Worm (Caenorhabditis elegans): ENCODE results near the gene pycr-4.
"Not testable (repeated sequence)": the region's sequence is repeated elsewhere in the genome, so short reads cannot be mapped to it uniquely, and the experiment has no call there.

Gene pycr-4

ce11 chrIV:7447556-7447955, 29.5 kb downstream of the pycr-4 start, which contains the start of gene B0496.2:
Gene B0496.2 (plus strand): TSS chrIV:7447856.
- TF ChIP-seq unc-62 (GFP tag; optimal IDR thresholded peaks at IDR 0.05 in 1 of 2) (no peak), unc-62 (tag; optimal IDR thresholded peaks at IDR 0.05) (no peak), zip-11 (GFP tag; IDR thresholded peaks at IDR 0.05) (no peak), F26F4.8 (GFP tag; conservative IDR thresholded peaks at IDR 0.05) (no peak), fos-1 (tag; optimal IDR thresholded peaks at IDR 0.05) (no peak), unc-39 (tag; optimal IDR thresholded peaks at IDR 0.05) (no peak)

- TF ChIP-seq unc-39 (tag; optimal IDR thresholded peaks at IDR 0.05) (no peak), nhr-76 (tag; optimal IDR thresholded peaks at IDR 0.05) (no peak), nhr-6 (tag; optimal IDR thresholded peaks at IDR 0.05) (no peak), lin-1 (GFP tag; IDR thresholded peaks at IDR 0.05) (no peak), ces-1 (GFP tag; optimal IDR thresholded peaks at IDR 0.05) (no peak), snpc-4 (tag; optimal IDR thresholded peaks at IDR 0.05) (no peak), php-3 (GFP tag; IDR thresholded peaks at IDR 0.05) (no peak), snpc-1.2 (GFP tag; IDR thresholded peaks at IDR 0.05) (no peak), zip-2 (tag; optimal IDR thresholded peaks at IDR 0.05) (no peak), hlh-30 (tag; optimal IDR thresholded peaks at IDR 0.05; ENCODE audit: insufficient read depth) (no peak), mdt-29 (GFP tag; IDR thresholded peaks at IDR 0.05) (no peak), vab-7 (GFP tag; IDR thresholded peaks at IDR 0.05) (no peak), jun-1 (tag; optimal IDR thresholded peaks at IDR 0.05) (no peak), R02D3.7 (tag; optimal IDR thresholded peaks at IDR 0.05) (no peak)
Observed at ce11 chrIV:7445995-7446394, 31.1 kb downstream of the pycr-4 start, which contains the start of gene B0496.1. Gene B0496.1 (plus strand): TSS chrIV:7446295.

- TF ChIP-seq unc-62 (GFP tag; optimal IDR thresholded peaks at IDR 0.05 in 1 of 2) (peak in 1 of 2 experiments; percentile 51), unc-62 (tag; optimal IDR thresholded peaks at IDR 0.05) (no peak), aha-1 (tag) (no peak)
Observed at ce11 chrIV:7445236-7445635, 31.9 kb downstream of the pycr-4 start, which contains the start of gene valv-1. Gene valv-1 (minus strand): TSS chrIV:7445336.

ce11 chrIV:7440985-7441384, 36.1 kb downstream of the pycr-4 start:
- TF ChIP-seq lim-7 (GFP tag; IDR thresholded peaks at IDR 0.05) = peak; percentile 73
- 0 out of 2 replicates have a peak, but pooled peaks have one; percentile 28 for TF ChIP-seq tra-1 (GFP tag; IDR thresholded peaks at IDR 0.05)
- 0 out of 2 replicates have a peak, but pooled peaks have one; percentile 36 for TF ChIP-seq Y48G9A.11 (GFP tag; IDR thresholded peaks at IDR 0.05)
- 0 out of 2 replicates have a peak, but pooled peaks have one; percentile 22 for TF ChIP-seq snpc-1.2 (GFP tag; IDR thresholded peaks at IDR 0.05)
- peak; percentile 12; the same call in 1 of the 2 replicates for TF ChIP-seq pha-4 (GFP tag; IDR thresholded peaks at IDR 0.05)
- TF ChIP-seq pha-4 (tag; optimal IDR thresholded peaks at IDR 0.05) = not testable (repeated sequence)

- no peak for TF ChIP-seq F44E2.7 (GFP tag; IDR thresholded peaks at IDR 0.05)
- TF ChIP-seq lin-29 (GFP tag; IDR thresholded peaks at IDR 0.05) = no peak
- TF ChIP-seq jun-1 (tag; optimal IDR thresholded peaks at IDR 0.05) = no peak
- TF ChIP-seq saeg-2 (GFP tag; IDR thresholded peaks at IDR 0.05) = no peak
- TF ChIP-seq Y48G9A.11 (GFP tag; IDR thresholded peaks at IDR 0.05) = no peak
- TF ChIP-seq nhr-28 (tag; optimal IDR thresholded peaks at IDR 0.05) = peak; percentile 66
- no peak for TF ChIP-seq daf-19 (GFP tag; conservative IDR thresholded peaks at IDR 0.05)
- no peak for TF ChIP-seq madf-5 (GFP tag; IDR thresholded peaks at IDR 0.05)
- no peak for TF ChIP-seq ZK337.2 (GFP tag; IDR thresholded peaks at IDR 0.05)
- no peak for TF ChIP-seq Y75B8A.6 (GFP tag; IDR thresholded peaks at IDR 0.05)
- peak; percentile 3 for TF ChIP-seq hlh-11 (tag; optimal IDR thresholded peaks at IDR 0.05)
- TF ChIP-seq nhr-111 (GFP tag; optimal IDR thresholded peaks at IDR 0.05) = no peak
- no peak for TF ChIP-seq ztf-11 (tag; optimal IDR thresholded peaks at IDR 0.05)
Observed at ce11 chrIV:7440238-7440637, 36.9 kb downstream of the pycr-4 start.
